Fruit fly (Drosophila melanogaster) whole organism, embryonic: Measurements from ENCODE around the gene Gbs-70E.
A peak's percentile ranks its signal among the peaks of the same experiment; 100 is the strongest.

Experiments used
- Antp ChIP-seq: fragments of 200-800 bp; sonication (Bioruptor generic); optimal IDR thresholded peaks from 3 replicates; lab custom pipeline; 2016; ENCODE audit warnings: missing biosample characterization, missing genetic modification characterization
- B-H2 ChIP-seq: fragments of 200-800 bp; sonication (Bioruptor generic); optimal IDR thresholded peaks from 2 replicates; lab custom pipeline; 2018; ENCODE audit warnings: missing biosample characterization, mild to moderate bottlenecking, missing genetic modification characterization
- CG10462 ChIP-seq: fragments of 200-800 bp; sonication (Bioruptor generic); optimal IDR thresholded peaks from 2 replicates; lab custom pipeline; 2016; ENCODE audit warnings: missing biosample characterization, missing genetic modification characterization
- CG10543 ChIP-seq: fragments of 200-800 bp; sonication (Bioruptor generic); optimal IDR thresholded peaks from 3 replicates; lab custom pipeline; 2017; ENCODE audit warnings: missing biosample characterization, mild to moderate bottlenecking, missing genetic modification characterization, moderate library complexity
- CG12071 ChIP-seq: fragments of 200-800 bp; sonication (Bioruptor generic); optimal IDR thresholded peaks from 3 replicates; lab custom pipeline; 2018; ENCODE audit warnings: missing biosample characterization, mild to moderate bottlenecking, missing genetic modification characterization
- CG12942 ChIP-seq: fragments of 200-800 bp; sonication (Bioruptor generic); optimal IDR thresholded peaks from 3 replicates; lab custom pipeline; 2016; ENCODE audit warnings: missing biosample characterization, missing genetic modification characterization
- CG15269 ChIP-seq: fragments of 200-800 bp; sonication (Bioruptor generic); optimal IDR thresholded peaks from 2 replicates; lab custom pipeline; 2018; ENCODE audit warnings: missing biosample characterization, mild to moderate bottlenecking, missing genetic modification characterization, moderate library complexity
- CG17328 ChIP-seq: fragments of 200-800 bp; sonication (Bioruptor generic); IDR thresholded peaks from 2 replicates; pipeline ENCODE4 v1.3.6; 2022; ENCODE audit warnings: missing biosample characterization, missing genetic modification characterization
- CG18476 ChIP-seq: fragments of 200-800 bp; sonication (Bioruptor generic); optimal IDR thresholded peaks from 2 replicates; lab custom pipeline; 2016; ENCODE audit warnings: missing biosample characterization, mild to moderate bottlenecking, missing genetic modification characterization
- CG2712 ChIP-seq: fragments of 200-800 bp; optimal IDR thresholded peaks from 3 replicates; lab custom pipeline; 2019; ENCODE audit warnings: missing biosample characterization, mild to moderate bottlenecking, missing genetic modification characterization, moderate library complexity
- CG31365 ChIP-seq: fragments of 200-800 bp; sonication (Bioruptor generic); optimal IDR thresholded peaks from 2 replicates; lab custom pipeline; 2018; ENCODE audit warnings: missing biosample characterization, mild to moderate bottlenecking, missing genetic modification characterization
- CG32532 ChIP-seq: fragments of 200-800 bp; sonication (Bioruptor generic); IDR thresholded peaks from 2 replicates; pipeline ENCODE4 v1.3.6; 2022; ENCODE audit warnings: missing biosample characterization, missing genetic modification characterization
- CG4360 ChIP-seq: fragments of 200-800 bp; sonication (Bioruptor generic); IDR thresholded peaks from 2 replicates; pipeline ENCODE4 v1.3.6; 2022; ENCODE audit warnings: missing biosample characterization, missing genetic modification characterization
- CG8388 ChIP-seq: fragments of 200-800 bp; sonication (Bioruptor generic); optimal IDR thresholded peaks from 2 replicates; lab custom pipeline; 2019; ENCODE audit warnings: missing biosample characterization, mild to moderate bottlenecking, missing genetic modification characterization, moderate library complexity
- CG9437 ChIP-seq: fragments of 200-800 bp; sonication (Bioruptor generic); optimal IDR thresholded peaks from 2 replicates; lab custom pipeline; 2018; ENCODE audit warnings: missing biosample characterization, mild to moderate bottlenecking, missing genetic modification characterization
- CG9609 ChIP-seq: fragments of 200-800 bp; sonication (Bioruptor generic); optimal IDR thresholded peaks from 3 replicates; lab custom pipeline; 2016; ENCODE audit warnings: missing biosample characterization, missing genetic modification characterization
- Camta ChIP-seq: fragments of 200-800 bp; sonication (Bioruptor generic); optimal IDR thresholded peaks from 2 replicates; lab custom pipeline; 2016; ENCODE audit warnings: missing biosample characterization, missing genetic modification characterization
- Dref ChIP-seq: fragments of 200-800 bp; sonication (Bioruptor generic); IDR thresholded peaks from 2 replicates; pipeline ENCODE4 v1.3.6; 2022; ENCODE audit warnings: missing biosample characterization, missing genetic modification characterization
- Ets65A ChIP-seq: fragments of 200-800 bp; sonication (Bioruptor generic); peaks from one replicate; lab custom pipeline; 2016; ENCODE audit warnings: missing biosample characterization, missing genetic modification characterization
- Fer3 ChIP-seq: fragments of 200-800 bp; sonication (Bioruptor generic); optimal IDR thresholded peaks from 2 replicates; lab custom pipeline; 2018; ENCODE audit warnings: missing biosample characterization, mild to moderate bottlenecking, missing genetic modification characterization, moderate library complexity
- Gsc ChIP-seq: fragments of 200-800 bp; sonication (Bioruptor generic); IDR thresholded peaks from 2 replicates; pipeline ENCODE4 v1.3.6; 2022; ENCODE audit warnings: missing biosample characterization, missing genetic modification characterization
- Gug ChIP-seq: fragments of 200-800 bp; sonication (Bioruptor generic); IDR thresholded peaks from 4 replicates; pipeline ENCODE4 v1.3.6; 2022; ENCODE audit warnings: missing biosample characterization, missing genetic modification characterization
- HLH54F ChIP-seq: fragments of 200-800 bp; sonication (Bioruptor generic); optimal IDR thresholded peaks from 3 replicates; lab custom pipeline; 2016; ENCODE audit warnings: missing biosample characterization, missing genetic modification characterization
- Jarid2 ChIP-seq: fragments of 200-800 bp; sonication (Bioruptor generic); optimal IDR thresholded peaks from 3 replicates; lab custom pipeline; 2017; ENCODE audit warnings: mild to moderate bottlenecking, missing biosample characterization, missing genetic modification reagents, missing genetic modification characterization
- Lpt ChIP-seq: fragments of >200 bp; optimal IDR thresholded peaks from 2 replicates; lab custom pipeline; 2018; ENCODE audit warnings: missing biosample characterization, missing genetic modification characterization
- Ssrp ChIP-seq: fragments of 200-800 bp; sonication (Bioruptor generic); optimal IDR thresholded peaks from 2 replicates; lab custom pipeline; 2018; ENCODE audit warnings: missing biosample characterization, mild to moderate bottlenecking, missing genetic modification characterization, moderate library complexity
- Taf1 ChIP-seq: fragments of 200-800 bp; sonication (Bioruptor generic); IDR thresholded peaks from 2 replicates; pipeline ENCODE4 v1.3.6; 2022; ENCODE audit warnings: missing biosample characterization, missing genetic modification characterization
- al ChIP-seq: fragments of 200-800 bp; sonication (Bioruptor generic); IDR thresholded peaks from 2 replicates; pipeline ENCODE4 v1.3.6; 2022; ENCODE audit warnings: missing biosample characterization, missing genetic modification characterization
- amos ChIP-seq: fragments of 200-800 bp; sonication (Bioruptor generic); IDR thresholded peaks from 2 replicates; pipeline ENCODE4 v1.3.6; 2022; ENCODE audit warnings: missing biosample characterization, missing genetic modification characterization; ENCODE audit not compliant: partially characterized antibody
- bbx ChIP-seq: fragments of 200-800 bp; sonication (Bioruptor generic); IDR thresholded peaks from 2 replicates; pipeline ENCODE4 v1.3.6; 2022; ENCODE audit warnings: missing biosample characterization, missing genetic modification characterization; ENCODE audit not compliant: partially characterized antibody
- bigmax ChIP-seq: fragments of 200-800 bp; sonication (Bioruptor generic); optimal IDR thresholded peaks from 2 replicates; lab custom pipeline; 2018; ENCODE audit warnings: missing biosample characterization, mild to moderate bottlenecking, missing genetic modification characterization
- cas ChIP-seq: fragments of 200-800 bp; sonication (Bioruptor generic); IDR thresholded peaks from 2 replicates; pipeline ENCODE4 v1.3.6; 2022; ENCODE audit warnings: missing biosample characterization, missing genetic modification characterization
- crol ChIP-seq: fragments of 200-800 bp; sonication (Bioruptor generic); IDR thresholded peaks from 2 replicates; pipeline ENCODE4 v1.3.6; 2022; ENCODE audit warnings: missing biosample characterization, missing genetic modification characterization
- emc ChIP-seq: fragments of 200-800 bp; sonication (Bioruptor generic); optimal IDR thresholded peaks from 2 replicates; lab custom pipeline; 2016; ENCODE audit warnings: missing biosample characterization, missing genetic modification characterization
- fd3F ChIP-seq: fragments of 200-800 bp; sonication (Bioruptor generic); optimal IDR thresholded peaks from 2 replicates; lab custom pipeline; 2018; ENCODE audit warnings: missing biosample characterization, mild to moderate bottlenecking, missing genetic modification characterization, moderate library complexity
- fd64A ChIP-seq: fragments of 200-800 bp; sonication (Bioruptor generic); optimal IDR thresholded peaks from 3 replicates; lab custom pipeline; 2018; ENCODE audit warnings: missing biosample characterization, mild to moderate bottlenecking, missing genetic modification characterization
- gcm2 ChIP-seq: fragments of 200-800 bp; sonication (Bioruptor generic); optimal IDR thresholded peaks from 2 replicates; lab custom pipeline; 2016; ENCODE audit warnings: missing biosample characterization, missing genetic modification characterization
- gt ChIP-seq: fragments of 200-800 bp; sonication (Bioruptor generic); IDR thresholded peaks from 2 replicates; pipeline ENCODE4 v1.3.6; 2022; ENCODE audit warnings: missing biosample characterization, missing genetic modification characterization
- ham ChIP-seq: fragments of 200-800 bp; sonication (Bioruptor generic); IDR thresholded peaks from 2 replicates; pipeline ENCODE4 v1.3.6; 2022; ENCODE audit warnings: missing biosample characterization, missing genetic modification characterization
- hkb ChIP-seq, 2 experiments: fragments of 200-800 bp in 1 of 2; fragments of >200 bp in 1 of 2; sonication (Bioruptor generic) in 1 of 2; IDR thresholded peaks in 1 of 2; optimal IDR thresholded peaks in 1 of 2; 2 replicates each; pipeline versions ENCODE4 v1.3.6 to Lab custom; 2017 to 2022; ENCODE audit warnings: missing biosample characterization in 1 of 2, missing genetic modification characterization in 1 of 2
- nerfin-1 ChIP-seq: fragments of 200-800 bp; sonication (Bioruptor generic); optimal IDR thresholded peaks from 3 replicates; lab custom pipeline; 2019; ENCODE audit warnings: missing biosample characterization, mild to moderate bottlenecking, missing genetic modification characterization, moderate library complexity
- odd ChIP-seq: fragments of 200-800 bp; sonication (Bioruptor generic); optimal IDR thresholded peaks from 2 replicates; lab custom pipeline; 2017; ENCODE audit warnings: missing biosample characterization, mild to moderate bottlenecking, missing genetic modification characterization
- ranshi ChIP-seq: fragments of 200-800 bp; sonication (Bioruptor generic); IDR thresholded peaks from 2 replicates; pipeline ENCODE4 v1.3.6; 2022; ENCODE audit warnings: missing biosample characterization, missing genetic modification characterization
- rib ChIP-seq: fragments of 200-800 bp; sonication (Bioruptor generic); IDR thresholded peaks from 2 replicates; pipeline ENCODE4 v1.3.6; 2022; ENCODE audit warnings: missing biosample characterization, missing genetic modification characterization
- slou ChIP-seq: fragments of 200-800 bp; sonication (Bioruptor generic); optimal IDR thresholded peaks from 3 replicates; lab custom pipeline; 2016; ENCODE audit warnings: missing biosample characterization, missing genetic modification characterization
- tap ChIP-seq: fragments of 200-800 bp; optimal IDR thresholded peaks from 3 replicates; lab custom pipeline; 2019; ENCODE audit warnings: missing biosample characterization, mild to moderate bottlenecking, missing genetic modification characterization, moderate library complexity
- toy ChIP-seq: fragments of 200-800 bp; sonication (Bioruptor generic); IDR thresholded peaks from 2 replicates; pipeline ENCODE4 v1.3.6; 2022; ENCODE audit warnings: missing biosample characterization, missing genetic modification characterization
- twi ChIP-seq: fragments of 200-800 bp; optimal IDR thresholded peaks from 2 replicates; lab custom pipeline; 2019; ENCODE audit warnings: missing biosample characterization, mild to moderate bottlenecking, missing genetic modification characterization, moderate library complexity
- wek ChIP-seq: fragments of 200-800 bp; sonication (Bioruptor generic); optimal IDR thresholded peaks from 3 replicates; lab custom pipeline; 2018; ENCODE audit warnings: missing biosample characterization, mild to moderate bottlenecking, missing genetic modification characterization, moderate library complexity
- zen ChIP-seq: fragments of 200-800 bp; sonication (Bioruptor generic); optimal IDR thresholded peaks from 3 replicates; lab custom pipeline; 2018; ENCODE audit warnings: missing biosample characterization, mild to moderate bottlenecking, missing genetic modification characterization, moderate library complexity

The Gbs-70E gene

DNA sequence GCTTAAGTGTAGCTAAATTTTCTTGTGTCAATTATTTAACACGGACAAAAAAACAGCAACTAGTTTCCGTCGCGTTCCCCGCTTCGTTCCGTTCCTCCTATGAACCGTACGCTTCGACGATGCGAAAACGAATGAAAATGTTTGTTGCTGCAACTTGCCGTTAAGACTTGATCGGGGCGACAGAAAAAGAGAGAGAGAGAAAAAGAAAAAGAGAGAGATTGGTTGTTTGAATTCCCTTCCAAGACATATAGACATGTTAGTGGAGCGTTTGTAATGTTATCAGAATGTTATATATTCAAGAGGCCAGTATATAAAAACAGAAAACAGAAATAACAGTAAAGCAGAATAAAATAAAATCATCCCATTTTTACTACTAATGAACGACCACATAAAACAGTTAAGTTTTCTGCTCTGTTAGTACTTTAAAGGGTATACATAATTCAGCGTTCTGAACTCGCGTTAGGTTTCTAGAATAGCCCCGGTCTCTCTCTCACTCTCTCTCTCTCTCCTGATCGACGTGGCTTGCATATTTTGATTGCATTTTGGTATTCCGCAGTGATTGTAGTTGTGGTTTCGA, at the start of gene Gbs-70E (continued):
- peak; percentile 84; the same call in 1 of the 2 replicates for TF ChIP-seq ranshi (GFP tag; lab: Robert Waterston, UW)
- TF ChIP-seq Gug (GFP tag; lab: Robert Waterston, UW) = peak; percentile 84
- TF ChIP-seq zen (tag; lab: Kevin White, UChicago) = peak; percentile 88
- TF ChIP-seq bbx = peak; percentile 60; the same call in 1 of the 2 replicates
- peak; percentile 74 for TF ChIP-seq CG18476 (GFP tag; lab: Kevin White, UChicago)
- peak; percentile 93 for TF ChIP-seq odd (GFP tag; lab: Kevin White, UChicago)
- peak; percentile 69 for TF ChIP-seq wek (GFP tag; lab: Kevin White, UChicago)
- peak; percentile 90 for TF ChIP-seq tap (tag; lab: Kevin White, UChicago)
- peak; percentile 91 for TF ChIP-seq CG10462 (GFP tag; lab: Kevin White, UChicago)
- TF ChIP-seq hkb (optimal IDR thresholded peaks at IDR 0.05; lab: Kevin White, UChicago) = no peak
- peak; percentile 94 for TF ChIP-seq hkb (GFP tag; IDR thresholded peaks at IDR 0.05; lab: Robert Waterston, UW)
- peak; percentile 90 for TF ChIP-seq al
- TF ChIP-seq Fer3 (tag; lab: Kevin White, UChicago) = peak; percentile 91
- TF ChIP-seq CG9609 = peak; percentile 90
- TF ChIP-seq Dref (GFP tag; lab: Robert Waterston, UW) = no peak
- peak; percentile 92 for TF ChIP-seq CG32532 (GFP tag; lab: Robert Waterston, UW)
- no peak for TF ChIP-seq gt (GFP tag; lab: Robert Waterston, UW)
- TF ChIP-seq Taf1 (GFP tag; lab: Robert Waterston, UW) = peak; percentile 85
- TF ChIP-seq nerfin-1 (tag; lab: Kevin White, UChicago) = peak; percentile 89
- TF ChIP-seq toy (GFP tag; lab: Robert Waterston, UW) = peak; percentile 79; the same call in 1 of the 2 replicates
- peak; percentile 81 for TF ChIP-seq B-H2 (GFP tag; lab: Kevin White, UChicago)
- peak; percentile 63; the same call in 1 of the 2 replicates for TF ChIP-seq ham (GFP tag; lab: Robert Waterston, UW)
- peak; percentile 80 for TF ChIP-seq slou (GFP tag; lab: Kevin White, UChicago)
- peak; percentile 91 for TF ChIP-seq Camta (GFP tag; lab: Kevin White, UChicago)
- TF ChIP-seq Ssrp = peak; percentile 86
- TF ChIP-seq fd3F = peak; percentile 85
- TF ChIP-seq Antp (GFP tag; lab: Kevin White, UChicago) = peak; percentile 89
- peak; percentile 94 for TF ChIP-seq CG10543 (GFP tag; lab: Kevin White, UChicago)
- TF ChIP-seq CG17328 (GFP tag; lab: Robert Waterston, UW) = peak; percentile 87
- TF ChIP-seq Ets65A (GFP tag; lab: Kevin White, UChicago) = peak; percentile 94
- TF ChIP-seq CG15269 (tag; lab: Kevin White, UChicago) = peak; percentile 93
- peak; percentile 34; the same call in 1 of the 2 replicates for TF ChIP-seq crol (GFP tag; lab: Robert Waterston, UW)
- no peak; the same call in 1 of the 2 replicates for TF ChIP-seq amos (GFP tag; lab: Robert Waterston, UW)
- peak; percentile 88 for TF ChIP-seq gcm2
- TF ChIP-seq twi (tag; lab: Kevin White, UChicago) = peak; percentile 81
- TF ChIP-seq CG12942 (GFP tag; lab: Kevin White, UChicago) = peak; percentile 86
- no peak for TF ChIP-seq Gsc (GFP tag; lab: Robert Waterston, UW)
- TF ChIP-seq Jarid2 = peak; percentile 97
- no peak for TF ChIP-seq bigmax (GFP tag; lab: Kevin White, UChicago)
- TF ChIP-seq CG12071 (GFP tag; lab: Kevin White, UChicago) = peak; percentile 71
- peak; percentile 84 for TF ChIP-seq CG4360 (GFP tag; lab: Robert Waterston, UW)
- TF ChIP-seq emc (GFP tag; lab: Kevin White, UChicago) = peak; percentile 77
- peak; percentile 73; the same call in 1 of the 2 replicates for TF ChIP-seq cas
- peak; percentile 97 for TF ChIP-seq CG2712
- peak; percentile 61 for TF ChIP-seq fd64A
- TF ChIP-seq CG8388 = peak; percentile 93
- TF ChIP-seq CG9437 (GFP tag; lab: Kevin White, UChicago) = peak; percentile 86
- peak; percentile 88 for TF ChIP-seq rib (GFP tag; lab: Robert Waterston, UW)
- peak; percentile 85 for TF ChIP-seq HLH54F (GFP tag; lab: Kevin White, UChicago)
- TF ChIP-seq Lpt (GFP tag; lab: Kevin White, UChicago) = no peak
- peak; percentile 82 for TF ChIP-seq CG31365
